Fruit fly (Drosophila melanogaster): ENCODE data around the gene CG4116.

CG4116 gene

dm6 chrX:3067462-3067861 lies at the start of gene CG4116:
CG4116 (minus strand) TSS chrX:3067562.
- TF ChIP-seq psq (optimal IDR thresholded peaks at IDR 0.05) (no peak), insv (optimal IDR thresholded peaks at IDR 0.05) (no peak), ttk (optimal IDR thresholded peaks at IDR 0.05) (no peak), h (optimal IDR thresholded peaks at IDR 0.05) (no peak), Myc (optimal IDR thresholded peaks at IDR 0.05) (no peak), Sin3A (optimal IDR thresholded peaks at IDR 0.05) (no peak)

dm6 chrX:3108903-3109302 lies 41.5 kb upstream of the CG4116 start:
- TF ChIP-seq insv (optimal IDR thresholded peaks at IDR 0.05) (no peak), h (optimal IDR thresholded peaks at IDR 0.05) (no peak), Myc (optimal IDR thresholded peaks at IDR 0.05) (no peak), Sin3A (optimal IDR thresholded peaks at IDR 0.05) (no peak), ttk (optimal IDR thresholded peaks at IDR 0.05) (no peak), psq (optimal IDR thresholded peaks at IDR 0.05) (no peak)

dm6 chrX:3099913-3100275 lies 32.5 kb upstream of the CG4116 start:
- TF ChIP-seq psq (optimal IDR thresholded peaks at IDR 0.05), result no peak
- no peak for TF ChIP-seq Myc (optimal IDR thresholded peaks at IDR 0.05)
- no peak for TF ChIP-seq insv (optimal IDR thresholded peaks at IDR 0.05)
- TF ChIP-seq Sin3A (optimal IDR thresholded peaks at IDR 0.05), result no peak
- no peak for TF ChIP-seq h (optimal IDR thresholded peaks at IDR 0.05)
- TF ChIP-seq ttk (optimal IDR thresholded peaks at IDR 0.05), result no peak

dm6 chrX:3099161-3099912 lies 32.0 kb upstream of the CG4116 start:
- no peak for TF ChIP-seq psq (optimal IDR thresholded peaks at IDR 0.05)
- TF ChIP-seq Sin3A (optimal IDR thresholded peaks at IDR 0.05), result no peak
- no peak for TF ChIP-seq Myc (optimal IDR thresholded peaks at IDR 0.05)
- TF ChIP-seq ttk (optimal IDR thresholded peaks at IDR 0.05), result no peak
- no peak for TF ChIP-seq insv (optimal IDR thresholded peaks at IDR 0.05)
- no peak for TF ChIP-seq h (optimal IDR thresholded peaks at IDR 0.05)

- no peak for TF ChIP-seq h (optimal IDR thresholded peaks at IDR 0.05)
- TF ChIP-seq Sin3A (optimal IDR thresholded peaks at IDR 0.05), result no peak
- no peak for TF ChIP-seq ttk (optimal IDR thresholded peaks at IDR 0.05)
Measured at dm6 chrX:3097008-3097407, 29.6 kb upstream of the CG4116 start.

dm6 chrX:3096324-3096723 lies 29.0 kb upstream of the CG4116 start:
- no peak for TF ChIP-seq h (optimal IDR thresholded peaks at IDR 0.05)
- no peak for TF ChIP-seq ttk (optimal IDR thresholded peaks at IDR 0.05)
- TF ChIP-seq psq (optimal IDR thresholded peaks at IDR 0.05), result no peak
- no peak for TF ChIP-seq Sin3A (optimal IDR thresholded peaks at IDR 0.05)
- no peak for TF ChIP-seq Myc (optimal IDR thresholded peaks at IDR 0.05)
- TF ChIP-seq insv (optimal IDR thresholded peaks at IDR 0.05), result no peak

- TF ChIP-seq ttk (optimal IDR thresholded peaks at IDR 0.05), result no peak
- TF ChIP-seq psq (optimal IDR thresholded peaks at IDR 0.05), result no peak
- TF ChIP-seq Sin3A (optimal IDR thresholded peaks at IDR 0.05), result no peak
- TF ChIP-seq h (optimal IDR thresholded peaks at IDR 0.05), result no peak
- no peak for TF ChIP-seq Myc (optimal IDR thresholded peaks at IDR 0.05)
- no peak for TF ChIP-seq insv (optimal IDR thresholded peaks at IDR 0.05)
Measured at dm6 chrX:3090930-3091329, 23.6 kb upstream of the CG4116 start.

dm6 chrX:3087114-3087513 lies 19.8 kb upstream of the CG4116 start:
- TF ChIP-seq psq (optimal IDR thresholded peaks at IDR 0.05), result no peak
- no peak for TF ChIP-seq Myc (optimal IDR thresholded peaks at IDR 0.05)
- no peak for TF ChIP-seq Sin3A (optimal IDR thresholded peaks at IDR 0.05)
- no peak for TF ChIP-seq ttk (optimal IDR thresholded peaks at IDR 0.05)
- no peak for TF ChIP-seq h (optimal IDR thresholded peaks at IDR 0.05)
- TF ChIP-seq insv (optimal IDR thresholded peaks at IDR 0.05), result no peak

dm6 chrX:3085839-3086238 lies 18.5 kb upstream of the CG4116 start:
- no peak for TF ChIP-seq ttk (optimal IDR thresholded peaks at IDR 0.05)
- TF ChIP-seq h (optimal IDR thresholded peaks at IDR 0.05), result no peak
- TF ChIP-seq Sin3A (optimal IDR thresholded peaks at IDR 0.05), result no peak
- TF ChIP-seq insv (optimal IDR thresholded peaks at IDR 0.05), result no peak
- TF ChIP-seq Myc (optimal IDR thresholded peaks at IDR 0.05), result no peak
- TF ChIP-seq psq (optimal IDR thresholded peaks at IDR 0.05), result no peak

dm6 chrX:3083290-3083689 lies 15.9 kb upstream of the CG4116 start:
- TF ChIP-seq h (optimal IDR thresholded peaks at IDR 0.05) (no peak), insv (optimal IDR thresholded peaks at IDR 0.05) (no peak), Myc (optimal IDR thresholded peaks at IDR 0.05) (no peak), Sin3A (optimal IDR thresholded peaks at IDR 0.05) (no peak), ttk (optimal IDR thresholded peaks at IDR 0.05) (no peak), psq (optimal IDR thresholded peaks at IDR 0.05) (no peak)

dm6 chrX:3082371-3082770 lies 15.0 kb upstream of the CG4116 start:
- no peak for TF ChIP-seq Myc (optimal IDR thresholded peaks at IDR 0.05)
- TF ChIP-seq insv (optimal IDR thresholded peaks at IDR 0.05), result no peak
- no peak for TF ChIP-seq ttk (optimal IDR thresholded peaks at IDR 0.05)
- TF ChIP-seq h (optimal IDR thresholded peaks at IDR 0.05), result no peak
- TF ChIP-seq Sin3A (optimal IDR thresholded peaks at IDR 0.05), result no peak
- TF ChIP-seq psq (optimal IDR thresholded peaks at IDR 0.05), result no peak

- TF ChIP-seq ttk (optimal IDR thresholded peaks at IDR 0.05) (no peak), Myc (optimal IDR thresholded peaks at IDR 0.05) (no peak), insv (optimal IDR thresholded peaks at IDR 0.05) (no peak), Sin3A (optimal IDR thresholded peaks at IDR 0.05) (no peak), h (optimal IDR thresholded peaks at IDR 0.05) (no peak), psq (optimal IDR thresholded peaks at IDR 0.05) (no peak)
Measured at dm6 chrX:3073590-3073989, 6.2 kb upstream of the CG4116 start.

- TF ChIP-seq Myc (optimal IDR thresholded peaks at IDR 0.05), result no peak
- TF ChIP-seq ttk (optimal IDR thresholded peaks at IDR 0.05), result no peak
- no peak for TF ChIP-seq psq (optimal IDR thresholded peaks at IDR 0.05)
- no peak for TF ChIP-seq Sin3A (optimal IDR thresholded peaks at IDR 0.05)
- no peak for TF ChIP-seq h (optimal IDR thresholded peaks at IDR 0.05)
- no peak for TF ChIP-seq insv (optimal IDR thresholded peaks at IDR 0.05)
Measured at dm6 chrX:3068292-3068691, 930 bp upstream of the CG4116 start.
